Worm (Caenorhabditis elegans) whole organism, early embryonic: Measurements from ENCODE around the gene exh-1.

Experiments
- F13C5.2 ChIP-seq: sonication (generic microtip); optimal IDR thresholded peaks from 2 replicates; lab custom pipeline; 2017; ENCODE audit warnings: mild to moderate bottlenecking, missing genetic modification characterization, inconsistent platforms, missing compliant biosample characterization
- aly-1 ChIP-seq: sonication (generic microtip); optimal IDR thresholded peaks from 2 replicates; lab custom pipeline; 2016; ENCODE audit warnings: missing genetic modification characterization, missing compliant biosample characterization
- ama-1 ChIP-seq: fragments of 150-350 bp; optimal IDR thresholded peaks from 2 replicates; lab custom pipeline; 2014
- scrt-1 ChIP-seq: fragments of 200-800 bp; sonication (Bioruptor generic); IDR thresholded peaks from 2 replicates; pipeline ENCODE4 v1.3.6; 2022; ENCODE audit warnings: missing genetic modification characterization, missing compliant biosample characterization
- tbx-11 ChIP-seq: fragments of 200-800 bp; sonication (Bioruptor generic); IDR thresholded peaks from 2 replicates; pipeline ENCODE4 v1.3.6; 2022; ENCODE audit warnings: missing genetic modification characterization, missing compliant biosample characterization

DNA sequence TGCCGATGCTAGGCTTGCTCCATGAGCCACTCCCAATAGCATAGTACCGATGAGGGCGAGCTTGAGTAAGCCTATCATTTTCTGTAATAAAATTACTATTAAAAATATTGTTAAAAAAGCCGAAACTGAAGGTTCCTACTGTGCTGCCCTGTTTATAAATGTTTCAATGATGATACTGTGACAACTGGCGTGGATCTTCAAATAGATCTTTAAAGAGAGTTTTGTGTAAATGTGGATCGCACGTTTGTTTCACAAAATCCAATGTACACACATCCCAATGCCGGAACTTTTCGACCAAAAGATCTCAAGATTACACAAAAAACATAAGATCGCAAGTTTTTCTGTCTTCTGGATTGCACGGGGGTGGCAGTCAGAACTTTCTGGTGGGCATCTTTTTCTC is 8.6 kb downstream of the exh-1 start, which contains the start of gene C36C5.14:
- TF ChIP-seq F13C5.2 (no peak), ama-1 (lab: Kevin White, UChicago) (no peak), tbx-11 (GFP tag; lab: Robert Waterston, UW) (no peak), aly-1 (tag; lab: Kevin White, UChicago) (no peak), scrt-1 (no peak)
